Fruit fly (Drosophila melanogaster): ENCODE results near the gene fzr.

The fzr gene

dm6 chrX:4686723-4687122 lies 7.4 kb upstream of the fzr start, which contains the start of gene Pp2C1 (continued):
- TF ChIP-seq Dref (GFP tag; IDR thresholded peaks at IDR 0.05): peak; percentile 88
- TF ChIP-seq lmd (GFP tag; IDR thresholded peaks at IDR 0.05): no peak
- no peak for TF ChIP-seq CG11247 (GFP tag; IDR thresholded peaks at IDR 0.05)
- no peak for TF ChIP-seq CG17802 (tag; optimal IDR thresholded peaks at IDR 0.05)
- no peak for TF ChIP-seq sc (optimal IDR thresholded peaks at IDR 0.05)
- no peak for TF ChIP-seq sc (GFP tag; optimal IDR thresholded peaks at IDR 0.05)
- TF ChIP-seq Doc3 (GFP tag; IDR thresholded peaks at IDR 0.05; ENCODE audit: partially characterized antibody): peak; percentile 60; the same call in 2 of the 3 replicates
- no peak for TF ChIP-seq pita (GFP tag; optimal IDR thresholded peaks at IDR 0.05)
- no peak for TF ChIP-seq Ravus (GFP tag; IDR thresholded peaks at IDR 0.05)
- peak; percentile 87; the same call in 2 of the 3 replicates for TF ChIP-seq CG11560 (tag; IDR thresholded peaks at IDR 0.05)
- no peak for TF ChIP-seq cg (GFP tag; optimal IDR thresholded peaks at IDR 0.05)
- TF ChIP-seq C15 (GFP tag; IDR thresholded peaks at IDR 0.05): no peak
- TF ChIP-seq CG6765 (GFP tag; optimal IDR thresholded peaks at IDR 0.05): no peak
- no peak for TF ChIP-seq CG18476 (GFP tag; optimal IDR thresholded peaks at IDR 0.05)
- no peak for TF ChIP-seq Jarid2 (GFP tag; optimal IDR thresholded peaks at IDR 0.05)
- no peak for TF ChIP-seq sd (tag; optimal IDR thresholded peaks at IDR 0.05)
- TF ChIP-seq CG8281 (tag; optimal IDR thresholded peaks at IDR 0.05): no peak
- TF ChIP-seq hb (GFP tag; IDR thresholded peaks at IDR 0.05; ENCODE audit: partially characterized antibody): peak; percentile 81
- TF ChIP-seq CG13894 (tag; optimal IDR thresholded peaks at IDR 0.05): no peak
- no peak for TF ChIP-seq CG17328 (GFP tag; IDR thresholded peaks at IDR 0.05)
- peak; percentile 45 for TF ChIP-seq CG1603 (tag; optimal IDR thresholded peaks at IDR 0.05)
- no peak for TF ChIP-seq en (GFP tag; optimal IDR thresholded peaks at IDR 0.05)
- TF ChIP-seq gfzf (GFP tag; optimal IDR thresholded peaks at IDR 0.05): peak; percentile 77
- no peak for TF ChIP-seq unpg (GFP tag; optimal IDR thresholded peaks at IDR 0.05)
- TF ChIP-seq CG10462 (GFP tag; optimal IDR thresholded peaks at IDR 0.05): no peak
- TF ChIP-seq onecut (GFP tag; IDR thresholded peaks at IDR 0.05): no peak
- TF ChIP-seq Sox100B (GFP tag; optimal IDR thresholded peaks at IDR 0.05): no peak
- TF ChIP-seq phol (tag; optimal IDR thresholded peaks at IDR 0.05): peak; percentile 19
- TF ChIP-seq CG9609 (GFP tag; optimal IDR thresholded peaks at IDR 0.05): no peak
- TF ChIP-seq CG12744 (GFP tag; optimal IDR thresholded peaks at IDR 0.05): no peak
- peak; percentile 80 for TF ChIP-seq Bgb (GFP tag; IDR thresholded peaks at IDR 0.05; ENCODE audit: partially characterized antibody)
- no peak for TF ChIP-seq lab (GFP tag; optimal IDR thresholded peaks at IDR 0.05)
- TF ChIP-seq Lhr (GFP tag; optimal IDR thresholded peaks at IDR 0.05): peak; percentile 4
- TF ChIP-seq CG32772 (GFP tag; IDR thresholded peaks at IDR 0.05): 0 out of 2 replicates have a peak, but pooled peaks have one; percentile 22
- peak; percentile 5 for TF ChIP-seq Deaf1 (tag; optimal IDR thresholded peaks at IDR 0.05)
- no peak for TF ChIP-seq Side (GFP tag; optimal IDR thresholded peaks at IDR 0.05)
- no peak for TF ChIP-seq gem (tag; optimal IDR thresholded peaks at IDR 0.05)
- no peak for TF ChIP-seq CG17359 (tag; optimal IDR thresholded peaks at IDR 0.05)
- TF ChIP-seq dimm (GFP tag; IDR thresholded peaks at IDR 0.05): no peak
- TF ChIP-seq CG17186 (GFP tag; optimal IDR thresholded peaks at IDR 0.05): no peak
- no peak for TF ChIP-seq Drgx (GFP tag; IDR thresholded peaks at IDR 0.05)
- no peak for TF ChIP-seq Oaz (GFP tag; IDR thresholded peaks at IDR 0.05)
- no peak for TF ChIP-seq sob (GFP tag; IDR thresholded peaks at IDR 0.05)
- TF ChIP-seq Asciz (GFP tag; optimal IDR thresholded peaks at IDR 0.05): peak; percentile 98
- TF ChIP-seq CG3163 (GFP tag; optimal IDR thresholded peaks at IDR 0.05): no peak
- TF ChIP-seq usp (GFP tag; optimal IDR thresholded peaks at IDR 0.05): no peak
- TF ChIP-seq Xbp1 (GFP tag; optimal IDR thresholded peaks at IDR 0.05): no peak
- TF ChIP-seq H15 (GFP tag; IDR thresholded peaks at IDR 0.05): no peak
- TF ChIP-seq CG7963 (GFP tag; IDR thresholded peaks at IDR 0.05; ENCODE audit: partially characterized antibody): peak; percentile 72; the same call in 2 of the 3 replicates
- no peak for TF ChIP-seq crol (GFP tag; IDR thresholded peaks at IDR 0.05)
- no peak for TF ChIP-seq ttk (GFP tag; IDR thresholded peaks at IDR 0.05)
- no peak for TF ChIP-seq CG7372 (GFP tag; IDR thresholded peaks at IDR 0.05)
